Worm (Caenorhabditis elegans) whole organism, L2 larva: ENCODE results near the gene ZC196.2.
A peak's percentile ranks its signal among the peaks of the same experiment; 100 is the strongest.
"Not testable (repeated sequence)": the region's sequence is repeated elsewhere in the genome, so short reads cannot be mapped to it uniquely, and the experiment has no call there.

ENCODE experiments used
- C34F6.9 ChIP-seq: fragments of 150-350 bp; optimal IDR thresholded peaks from 2 replicates; lab custom pipeline; 2014; ENCODE audit warnings: missing biosample characterization, missing genetic modification characterization
- R02D3.7 ChIP-seq: fragments of 150-350 bp; optimal IDR thresholded peaks from 2 replicates; lab custom pipeline; 2014; ENCODE audit warnings: missing biosample characterization, missing genetic modification characterization
- ZK546.5 ChIP-seq: sonication (generic microtip); optimal IDR thresholded peaks from 2 replicates; lab custom pipeline; 2017; ENCODE audit warnings: missing biosample characterization, missing genetic modification characterization
- alr-1 ChIP-seq: fragments of 150-350 bp; optimal IDR thresholded peaks from 2 replicates; lab custom pipeline; 2014; ENCODE audit warnings: missing biosample characterization, missing genetic modification characterization
- aly-2 ChIP-seq: fragments of 150-350 bp; optimal IDR thresholded peaks from 2 replicates; lab custom pipeline; 2014; ENCODE audit warnings: missing biosample characterization, missing genetic modification characterization
- blmp-1 ChIP-seq: sonication (generic microtip); optimal IDR thresholded peaks from 2 replicates; lab custom pipeline; 2017; ENCODE audit warnings: missing genetic modification characterization, mild to moderate bottlenecking, missing compliant biosample characterization, antibody characterized with exemption, moderate library complexity; ENCODE audit not compliant: insufficient read depth
- ceh-16 ChIP-seq: fragments of 150-350 bp; optimal IDR thresholded peaks from 2 replicates; lab custom pipeline; 2014; ENCODE audit warnings: missing biosample characterization, missing genetic modification characterization
- ceh-82 ChIP-seq: fragments of 150-350 bp; optimal IDR thresholded peaks from 2 replicates; lab custom pipeline; 2014; ENCODE audit warnings: missing biosample characterization, missing genetic modification characterization
- crh-2 ChIP-seq: sonication (generic microtip); optimal IDR thresholded peaks from 2 replicates; lab custom pipeline; 2017; ENCODE audit warnings: missing biosample characterization, missing genetic modification characterization
- dmd-4 ChIP-seq: sonication (generic microtip); optimal IDR thresholded peaks from 2 replicates; lab custom pipeline; 2017; ENCODE audit warnings: missing biosample characterization, missing genetic modification characterization
- egl-27 ChIP-seq: sonication (generic microtip); optimal IDR thresholded peaks from 3 replicates; lab custom pipeline; 2017; ENCODE audit warnings: missing biosample characterization, missing genetic modification reagents, missing genetic modification characterization
- elt-1 ChIP-seq: fragments of 150-350 bp; optimal IDR thresholded peaks from 2 replicates; lab custom pipeline; 2014; ENCODE audit warnings: missing biosample characterization, missing genetic modification characterization
- fos-1 ChIP-seq: fragments of 150-350 bp; optimal IDR thresholded peaks from 2 replicates; lab custom pipeline; 2014; ENCODE audit warnings: missing biosample characterization, missing genetic modification characterization
- lin-11 ChIP-seq: fragments of 150-350 bp; sonication (generic microtip); optimal IDR thresholded peaks from 2 replicates; lab custom pipeline; 2014; ENCODE audit warnings: missing biosample characterization, missing genetic modification characterization, inconsistent platforms, mixed read lengths
- lin-13 ChIP-seq: fragments of 150-350 bp; optimal IDR thresholded peaks from 2 replicates; lab custom pipeline; 2014; ENCODE audit warnings: missing biosample characterization, missing genetic modification reagents, missing genetic modification characterization
- lsy-2 ChIP-seq, 2 experiments: fragments of 150-350 bp in 1 of 2; sonication (generic microtip) in 1 of 2; optimal IDR thresholded peaks; 2 replicates each; lab custom pipeline; 2014 to 2017; ENCODE audit warnings: missing biosample characterization in 2 of 2, missing genetic modification characterization in 2 of 2
- mab-5 ChIP-seq: fragments of 150-350 bp; optimal IDR thresholded peaks from 2 replicates; lab custom pipeline; 2014; ENCODE audit warnings: missing biosample characterization, missing genetic modification characterization
- mbf-1 ChIP-seq: sonication (generic microtip); optimal IDR thresholded peaks from 2 replicates; lab custom pipeline; 2017; ENCODE audit warnings: missing biosample characterization, missing genetic modification characterization
- nhr-11 ChIP-seq: fragments of 150-350 bp; optimal IDR thresholded peaks from 2 replicates; lab custom pipeline; 2014; ENCODE audit warnings: missing biosample characterization, missing genetic modification characterization
- nhr-12 ChIP-seq: fragments of 150-350 bp; optimal IDR thresholded peaks from 2 replicates; lab custom pipeline; 2014; ENCODE audit warnings: missing biosample characterization, missing genetic modification characterization
- nhr-129 ChIP-seq: fragments of 150-350 bp; optimal IDR thresholded peaks from 2 replicates; lab custom pipeline; 2014; ENCODE audit warnings: missing biosample characterization, missing genetic modification characterization
- nhr-23 ChIP-seq: fragments of 150-350 bp; optimal IDR thresholded peaks from 2 replicates; lab custom pipeline; 2014; ENCODE audit warnings: missing biosample characterization, missing genetic modification reagents, missing genetic modification characterization
- nhr-237 ChIP-seq: fragments of 150-350 bp; optimal IDR thresholded peaks from 2 replicates; lab custom pipeline; 2014; ENCODE audit warnings: missing biosample characterization, missing genetic modification characterization
- nhr-77 ChIP-seq: fragments of 150-350 bp; optimal IDR thresholded peaks from 2 replicates; lab custom pipeline; 2014; ENCODE audit warnings: missing biosample characterization, missing genetic modification characterization
- peb-1 ChIP-seq: fragments of 150-350 bp; optimal IDR thresholded peaks from 2 replicates; lab custom pipeline; 2014; ENCODE audit warnings: missing biosample characterization, missing genetic modification characterization
- sem-4 ChIP-seq: fragments of 150-350 bp; optimal IDR thresholded peaks from 2 replicates; lab custom pipeline; 2014; ENCODE audit warnings: missing biosample characterization, missing genetic modification reagents, missing genetic modification characterization
- sma-3 ChIP-seq: sonication (generic microtip); optimal IDR thresholded peaks from 2 replicates; lab custom pipeline; 2016; ENCODE audit warnings: missing genetic modification reagents, missing genetic modification characterization, missing compliant biosample characterization
- sma-9 ChIP-seq, 2 experiments: fragments of 150-350 bp in 1 of 2; sonication (generic microtip) in 1 of 2; optimal IDR thresholded peaks; 2 replicates each; lab custom pipeline; 2014 to 2016; ENCODE audit warnings: missing genetic modification characterization in 2 of 2, mild to moderate bottlenecking in 1 of 2, missing biosample characterization in 1 of 2, missing compliant biosample characterization in 1 of 2, missing genetic modification reagents in 1 of 2, moderate library complexity in 1 of 2
- snpc-4 ChIP-seq: fragments of 150-350 bp; optimal IDR thresholded peaks from 2 replicates; lab custom pipeline; 2014; ENCODE audit warnings: missing biosample characterization, missing genetic modification characterization
- unc-39 ChIP-seq: fragments of 150-350 bp; optimal IDR thresholded peaks from 2 replicates; lab custom pipeline; 2014; ENCODE audit warnings: missing biosample characterization, missing genetic modification characterization
- unc-62 ChIP-seq: fragments of 150-350 bp; optimal IDR thresholded peaks from 2 replicates; lab custom pipeline; 2014; ENCODE audit warnings: missing biosample characterization, missing genetic modification reagents, missing genetic modification characterization
- zag-1 ChIP-seq: fragments of 150-350 bp; optimal IDR thresholded peaks from 2 replicates; lab custom pipeline; 2014; ENCODE audit warnings: missing biosample characterization, missing genetic modification characterization
- ztf-1 ChIP-seq: fragments of 200-800 bp; sonication (Bioruptor generic); conservative IDR thresholded peaks from 2 replicates; pipeline ENCODE4 v1.3.6; 2022; ENCODE audit warnings: missing genetic modification characterization, missing compliant biosample characterization

ZC196.2 gene

DNA sequence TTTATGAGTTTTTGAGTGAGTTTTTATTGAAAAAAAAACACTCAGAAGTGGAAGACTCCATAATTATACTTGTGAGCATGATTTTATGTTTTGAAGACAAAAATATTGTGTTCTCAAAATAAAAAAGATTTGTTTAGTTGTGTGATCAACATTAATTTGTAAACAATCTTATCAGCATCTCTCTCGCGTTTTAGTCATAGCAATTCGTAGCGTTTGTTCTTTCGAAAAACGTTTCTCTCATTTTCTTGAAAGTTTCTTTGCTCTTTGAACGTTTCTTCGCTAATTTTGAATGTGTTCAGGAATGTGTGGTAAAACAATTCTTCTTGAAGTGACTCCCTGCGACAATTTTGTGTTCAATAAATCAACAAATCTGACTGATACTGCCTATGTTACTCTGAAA, at the start of gene ZC196.2:
Gene ZC196.2, plus strand, starts transcription at position 301 of the 400 bp plus-strand sequence.
- TF ChIP-seq unc-62 (GFP tag; lab: Kevin White, UChicago) (no peak), dmd-4 (tag; lab: Kevin White, UChicago) (no peak)
- TF ChIP-seq, all 48 proteins: peak for 0

ce11 chrV:8696218-8696617, 43.0 kb upstream of the ZC196.2 start, which contains the start of gene ZC190.10:
ZC190.10 (minus strand) TSS chrV:8696318.
- not testable (repeated sequence) for TF ChIP-seq snpc-4 (tag; lab: Kevin White, UChicago); ceh-16 (tag; lab: Kevin White, UChicago); alr-1

ce11 chrV:8711910-8712309, 27.3 kb upstream of the ZC196.2 start, which contains the start of gene ZC178.2:
ZC178.2 (minus strand) TSS chrV:8712010.
- TF ChIP-seq crh-2 (tag; lab: Kevin White, UChicago) (no peak), zag-1 (tag; lab: Kevin White, UChicago) (no peak), nhr-129 (no peak), aly-2 (no peak), elt-1 (tag; lab: Kevin White, UChicago) (no peak), R02D3.7 (tag; lab: Kevin White, UChicago) (no peak), blmp-1 (tag; lab: Kevin White, UChicago) (no peak), nhr-11 (tag; lab: Kevin White, UChicago) (no peak), snpc-4 (tag; lab: Kevin White, UChicago) (no peak), egl-27 (tag; lab: Kevin White, UChicago) (no peak), lsy-2 (tag; optimal IDR thresholded peaks at IDR 0.05; lab: Kevin White, UChicago) (no peak), sma-3 (GFP tag; lab: Kevin White, UChicago) (no peak), ceh-82 (tag; lab: Kevin White, UChicago) (no peak), nhr-77 (no peak), unc-39 (tag; lab: Kevin White, UChicago) (no peak), nhr-12 (no peak), lin-11 (tag; lab: Kevin White, UChicago) (no peak), ZK546.5 (tag; lab: Kevin White, UChicago) (no peak)

DNA sequence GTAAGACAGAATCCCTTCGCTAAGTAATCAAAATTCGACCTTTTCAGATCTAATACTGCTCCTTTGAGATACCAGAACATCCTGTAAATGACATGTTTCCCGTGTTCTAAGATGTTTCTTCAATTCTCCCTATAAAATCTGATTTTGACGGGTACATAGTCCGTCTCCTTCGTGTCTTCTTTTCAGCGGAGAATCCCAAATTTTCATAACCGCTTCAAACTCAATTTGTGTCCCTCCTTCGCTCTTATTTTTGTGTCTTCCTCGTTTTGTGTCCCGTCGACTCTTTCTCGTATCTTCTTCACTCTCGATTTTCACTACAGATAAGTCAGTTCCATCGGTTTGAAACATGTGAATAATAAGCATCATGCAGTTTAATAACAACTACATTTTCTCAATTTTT, 23.1 kb upstream of the ZC196.2 start, which contains the start of gene glr-5:
Gene glr-5, plus strand, starts transcription at position 321 of the 400 bp plus-strand sequence.
- TF ChIP-seq peb-1 (tag; lab: Kevin White, UChicago) (no peak), lin-13 (GFP tag; lab: Kevin White, UChicago) (no peak), ZK546.5 (tag; lab: Kevin White, UChicago) (no peak), C34F6.9 (tag; lab: Kevin White, UChicago) (no peak), sma-9 (GFP tag; optimal IDR thresholded peaks at IDR 0.05; lab: Kevin White, UChicago) (peak; percentile 45), sma-9 (tag; optimal IDR thresholded peaks at IDR 0.05; lab: Kevin White, UChicago) (no peak), nhr-23 (tag; lab: Kevin White, UChicago) (no peak), ztf-1 (GFP tag; lab: Robert Waterston, UW) (no peak), R02D3.7 (tag; lab: Kevin White, UChicago) (no peak)

DNA sequence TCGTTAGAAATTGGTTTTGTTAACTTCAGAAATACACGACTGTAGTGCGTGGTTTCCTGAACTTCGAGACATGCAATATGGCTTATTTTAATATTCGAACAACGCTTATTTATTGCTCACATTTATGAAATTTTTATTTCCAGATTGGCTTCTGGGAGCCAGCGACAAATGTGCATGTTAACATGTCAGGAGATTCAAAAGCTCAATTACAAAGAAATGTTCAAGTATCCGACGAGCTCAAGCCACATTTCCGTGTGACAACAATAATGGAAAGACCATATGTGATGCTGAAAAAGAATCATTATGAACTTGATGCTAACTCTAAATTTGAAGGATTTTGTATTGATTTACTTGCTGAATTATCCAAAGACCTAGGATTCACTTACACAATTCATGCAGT, 20.8 kb upstream of the ZC196.2 start:
- no peak for TF ChIP-seq dmd-4 (tag; lab: Kevin White, UChicago)
- no peak for TF ChIP-seq sem-4
- no peak for TF ChIP-seq blmp-1 (tag; lab: Kevin White, UChicago)
- TF ChIP-seq lin-13 (GFP tag; lab: Kevin White, UChicago), result no peak
- no peak for TF ChIP-seq sma-9 (GFP tag; optimal IDR thresholded peaks at IDR 0.05; lab: Kevin White, UChicago)
- no peak for TF ChIP-seq sma-9 (tag; optimal IDR thresholded peaks at IDR 0.05; lab: Kevin White, UChicago)
- TF ChIP-seq nhr-237 (tag; lab: Kevin White, UChicago), result no peak
- no peak for TF ChIP-seq peb-1 (tag; lab: Kevin White, UChicago)
- no peak for TF ChIP-seq mab-5 (tag; lab: Kevin White, UChicago)
- TF ChIP-seq unc-62 (GFP tag; lab: Kevin White, UChicago), result no peak
- no peak for TF ChIP-seq crh-2 (tag; lab: Kevin White, UChicago)
- TF ChIP-seq ZK546.5 (tag; lab: Kevin White, UChicago), result no peak
- no peak for TF ChIP-seq mbf-1 (tag; lab: Kevin White, UChicago)
- TF ChIP-seq fos-1, result no peak
- TF ChIP-seq, all 48 proteins: peak for 0
